Worm (Caenorhabditis elegans) whole organism, young adult: ENCODE results near the gene flp-23.

ENCODE experiments used
- C06A6.2 ChIP-seq: fragments of 200-800 bp; sonication (Bioruptor generic); conservative IDR thresholded peaks from 2 replicates; pipeline ENCODE4 v1.3.6; 2022; ENCODE audit warnings: missing genetic modification characterization, missing compliant biosample characterization
- die-1 ChIP-seq: sonication (generic microtip); optimal IDR thresholded peaks from 2 replicates; lab custom pipeline; 2016; ENCODE audit warnings: missing genotype, mild to moderate bottlenecking, missing genetic modification characterization, missing compliant biosample characterization
- hrde-1 ChIP-seq: sonication (generic microtip); optimal IDR thresholded peaks from 2 replicates; lab custom pipeline; 2016; ENCODE audit warnings: missing genetic modification characterization, mild to moderate bottlenecking, missing compliant biosample characterization, moderate library complexity, missing genotype, missing genetic modification reagents, borderline replicate concordance
- nfya-1 ChIP-seq: sonication (generic microtip); optimal IDR thresholded peaks from 2 replicates; lab custom pipeline; 2017; ENCODE audit warnings: antibody characterized with exemption, missing compliant biosample characterization, missing genetic modification characterization, borderline replicate concordance; ENCODE audit not compliant: insufficient read depth
- pha-4 ChIP-seq: fragments of 150-350 bp; sonication (generic microtip); optimal IDR thresholded peaks from 2 replicates; lab custom pipeline; 2014; ENCODE audit warnings: missing biosample characterization, missing genetic modification reagents, missing genetic modification characterization
- sea-2 ChIP-seq: fragments of 200-800 bp; sonication (Bioruptor generic); IDR thresholded peaks from 2 replicates; pipeline ENCODE4 v1.3.6; 2022; ENCODE audit warnings: missing genetic modification characterization, missing compliant biosample characterization
- snpc-3.4 ChIP-seq: sonication (generic microtip); optimal IDR thresholded peaks from 2 replicates; lab custom pipeline; 2017; ENCODE audit warnings: missing genetic modification characterization, mild to moderate bottlenecking, missing compliant biosample characterization, antibody characterized with exemption, moderate library complexity, missing genotype, missing genetic modification reagents
- sptf-2 ChIP-seq: fragments of 200-800 bp; sonication (Bioruptor generic); optimal IDR thresholded peaks from 2 replicates; lab custom pipeline; 2018; ENCODE audit warnings: mild to moderate bottlenecking, missing genetic modification characterization, missing compliant biosample characterization
- xnd-1 ChIP-seq: sonication (generic microtip); optimal IDR thresholded peaks from 2 replicates; lab custom pipeline; 2016; ENCODE audit warnings: missing genotype, missing genetic modification reagents, missing genetic modification characterization, missing compliant biosample characterization
- zfh-2 ChIP-seq: fragments of 200-800 bp; sonication (Bioruptor generic); conservative IDR thresholded peaks from 2 replicates; pipeline ENCODE4 v1.3.6; 2022; ENCODE audit warnings: missing genetic modification reagents, missing genetic modification characterization, missing compliant biosample characterization
- ztf-18 ChIP-seq: sonication (generic microtip); optimal IDR thresholded peaks from 2 replicates; lab custom pipeline; 2016; ENCODE audit warnings: missing genotype, mild to moderate bottlenecking, missing genetic modification characterization, missing compliant biosample characterization

ce11 chrIII:8621982-8622381 is 28.6 kb upstream of the flp-23 start:
- no peak for TF ChIP-seq snpc-3.4 (tag; lab: Kevin White, UChicago)
- TF ChIP-seq pha-4 (tag; lab: Kevin White, UChicago): no peak
- TF ChIP-seq xnd-1 (tag; lab: Kevin White, UChicago): no peak
- no peak for TF ChIP-seq ztf-18 (tag; lab: Kevin White, UChicago)
- TF ChIP-seq hrde-1: no peak
- no peak for TF ChIP-seq sea-2 (GFP tag; lab: Robert Waterston, UW)
- no peak for TF ChIP-seq nfya-1 (tag; lab: Kevin White, UChicago)
- no peak for TF ChIP-seq die-1 (tag; lab: Kevin White, UChicago)
- TF ChIP-seq C06A6.2 (GFP tag; lab: Robert Waterston, UW): no peak
- no peak for TF ChIP-seq zfh-2 (GFP tag; lab: Robert Waterston, UW)
- TF ChIP-seq sptf-2 (GFP tag; lab: Kevin White, UChicago): no peak
